Worm (Caenorhabditis elegans) whole organism, mixed stage, embryonic: ENCODE measurements around the gene golg-2.

ENCODE experiments used
- blmp-1 ChIP-seq: fragments of 150-350 bp; optimal IDR thresholded peaks from 2 replicates; lab custom pipeline; 2014; ENCODE audit warnings: missing biosample characterization, missing genetic modification characterization
- ceh-43 ChIP-seq: fragments of 200-800 bp; sonication (Bioruptor generic); optimal IDR thresholded peaks from 2 replicates; lab custom pipeline; 2018; ENCODE audit warnings: mild to moderate bottlenecking, missing genetic modification characterization, moderate library complexity, missing compliant biosample characterization
- drap-1 ChIP-seq: fragments of 200-800 bp; sonication (Bioruptor generic); optimal IDR thresholded peaks from 3 replicates; lab custom pipeline; 2018; ENCODE audit warnings: mild to moderate bottlenecking, missing genetic modification characterization, missing compliant biosample characterization
- flh-1 ChIP-seq: fragments of 200-800 bp; sonication (Bioruptor generic); optimal IDR thresholded peaks from 2 replicates; lab custom pipeline; 2018; ENCODE audit warnings: mild to moderate bottlenecking, missing genetic modification characterization, moderate library complexity, missing compliant biosample characterization
- lsy-2 ChIP-seq: fragments of 150-350 bp; optimal IDR thresholded peaks from 2 replicates; lab custom pipeline; 2014; ENCODE audit warnings: missing biosample characterization, missing genetic modification characterization
- mab-5 ChIP-seq: fragments of 150-350 bp; optimal IDR thresholded peaks from 2 replicates; lab custom pipeline; 2014; ENCODE audit warnings: missing biosample characterization, missing genetic modification characterization
- nhr-237 ChIP-seq: fragments of 150-350 bp; optimal IDR thresholded peaks from 2 replicates; lab custom pipeline; 2014; ENCODE audit warnings: missing biosample characterization, missing genetic modification characterization
- nhr-76 ChIP-seq: sonication (generic microtip); optimal IDR thresholded peaks from 2 replicates; lab custom pipeline; 2017; ENCODE audit warnings: missing biosample characterization, missing genetic modification characterization
- pha-4 ChIP-seq: fragments of 150-350 bp; optimal IDR thresholded peaks from 2 replicates; lab custom pipeline; 2018; ENCODE audit warnings: missing biosample characterization, missing genetic modification reagents, missing genetic modification characterization
- snpc-4 ChIP-seq: fragments of 150-350 bp; optimal IDR thresholded peaks from 2 replicates; lab custom pipeline; 2014; ENCODE audit warnings: missing biosample characterization, missing genetic modification characterization
- sptf-1 ChIP-seq: sonication (generic microtip); optimal IDR thresholded peaks from 2 replicates; lab custom pipeline; 2017; ENCODE audit warnings: mild to moderate bottlenecking, missing genetic modification characterization, moderate library complexity, missing compliant biosample characterization
- unc-120 ChIP-seq: sonication (generic microtip); optimal IDR thresholded peaks from 2 replicates; lab custom pipeline; 2017; ENCODE audit warnings: missing genetic modification characterization, missing compliant biosample characterization; ENCODE audit not compliant: poor library complexity, severe bottlenecking
- unc-62 ChIP-seq: fragments of 150-350 bp; optimal IDR thresholded peaks from 2 replicates; lab custom pipeline; 2014; ENCODE audit warnings: missing biosample characterization, missing genetic modification reagents, missing genetic modification characterization
- ztf-11 ChIP-seq: fragments of 150-350 bp; optimal IDR thresholded peaks from 2 replicates; lab custom pipeline; 2014; ENCODE audit warnings: missing biosample characterization, missing genetic modification characterization

DNA sequence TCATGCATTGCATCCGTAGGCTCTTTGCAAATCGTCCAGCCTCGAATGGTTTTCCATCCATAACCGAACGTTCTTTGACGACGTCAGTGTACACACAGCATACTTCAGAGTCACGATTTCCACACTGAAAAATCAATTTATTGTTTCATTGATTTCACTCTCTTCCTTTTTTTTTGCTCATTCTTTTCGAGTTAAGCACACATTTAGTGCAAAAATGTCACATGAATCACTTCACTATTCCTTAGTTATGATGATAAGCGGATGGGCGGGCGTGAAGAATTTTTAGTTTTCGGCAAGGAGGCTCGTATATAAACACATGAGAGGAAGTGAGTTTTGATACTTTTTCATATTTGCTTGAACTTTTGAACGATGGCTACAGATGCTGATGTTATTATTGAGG is 45.6 kb upstream of the golg-2 start, which contains the start of gene txt-9:
- TF ChIP-seq blmp-1 (tag; lab: Kevin White, UChicago) = no peak
- TF ChIP-seq mab-5 (tag; lab: Kevin White, UChicago) = no peak
- no peak for TF ChIP-seq drap-1
- no peak for TF ChIP-seq nhr-237 (tag; lab: Kevin White, UChicago)
- no peak for TF ChIP-seq unc-120 (tag; lab: Kevin White, UChicago)
- TF ChIP-seq sptf-1 (tag; lab: Kevin White, UChicago) = no peak
- TF ChIP-seq unc-62 = no peak
- no peak for TF ChIP-seq flh-1 (GFP tag; lab: Kevin White, UChicago)
- TF ChIP-seq pha-4 (tag; lab: Kevin White, UChicago) = no peak
- TF ChIP-seq nhr-76 (tag; lab: Kevin White, UChicago) = no peak
- TF ChIP-seq lsy-2 (tag; lab: Kevin White, UChicago) = no peak
- TF ChIP-seq ztf-11 (tag; lab: Kevin White, UChicago) = no peak
- no peak for TF ChIP-seq snpc-4 (tag; lab: Kevin White, UChicago)
- TF ChIP-seq ceh-43 (GFP tag; lab: Kevin White, UChicago) = no peak
